Worm (Caenorhabditis elegans) whole organism, L4 larva: ENCODE data around the gene mfsd-6.

Experiments
- F10B5.3 ChIP-seq: sonication (generic microtip); optimal IDR thresholded peaks from 2 replicates; lab custom pipeline; 2016; ENCODE audit warnings: mild to moderate bottlenecking, missing genetic modification characterization, missing compliant biosample characterization
- ama-1 ChIP-seq: fragments of 150-350 bp; optimal IDR thresholded peaks from 2 replicates; lab custom pipeline; 2014; ENCODE audit warnings: inconsistent platforms, mixed read lengths
- ces-1 ChIP-seq: fragments of 150-350 bp; sonication (generic microtip); optimal IDR thresholded peaks from 4 replicates; lab custom pipeline; 2014; ENCODE audit warnings: missing biosample characterization, missing genetic modification reagents, missing genetic modification characterization
- fkh-10 ChIP-seq: fragments of 150-350 bp; optimal IDR thresholded peaks from 2 replicates; lab custom pipeline; 2014; ENCODE audit warnings: missing biosample characterization, missing genetic modification reagents, missing genetic modification characterization
- lin-29 ChIP-seq: fragments of 200-800 bp; sonication (Bioruptor generic); IDR thresholded peaks from 2 replicates; pipeline ENCODE4 v1.3.6; 2022; ENCODE audit warnings: missing genetic modification reagents, missing genetic modification characterization, missing compliant biosample characterization
- lin-38 ChIP-seq: fragments of 200-800 bp; sonication (Bioruptor generic); IDR thresholded peaks from 2 replicates; pipeline ENCODE4 v1.3.6; 2022; ENCODE audit warnings: missing genetic modification reagents, missing genetic modification characterization, missing compliant biosample characterization
- mep-1 ChIP-seq: fragments of 150-350 bp; sonication (generic microtip); optimal IDR thresholded peaks from 3 replicates; lab custom pipeline; 2014; ENCODE audit warnings: missing biosample characterization, missing genetic modification characterization
- nhr-11 ChIP-seq: fragments of 150-350 bp; optimal IDR thresholded peaks from 2 replicates; lab custom pipeline; 2014; ENCODE audit warnings: missing biosample characterization, missing genetic modification characterization
- nhr-237 ChIP-seq: sonication (generic microtip); optimal IDR thresholded peaks from 2 replicates; lab custom pipeline; 2017; ENCODE audit warnings: missing biosample characterization, missing genetic modification characterization
- nhr-28 ChIP-seq: fragments of 150-350 bp; optimal IDR thresholded peaks from 2 replicates; lab custom pipeline; 2014; ENCODE audit warnings: missing biosample characterization, missing genetic modification characterization
- skn-1 ChIP-seq: fragments of 150-350 bp; optimal IDR thresholded peaks from 2 replicates; lab custom pipeline; 2014; ENCODE audit warnings: missing biosample characterization, missing genetic modification characterization
- unc-39 ChIP-seq: sonication (generic microtip); optimal IDR thresholded peaks from 2 replicates; lab custom pipeline; 2017; ENCODE audit warnings: missing biosample characterization, missing genetic modification characterization
- unc-62 ChIP-seq, 3 experiments: fragments of 150-350 bp in 1 of 3; sonication (generic microtip); optimal IDR thresholded peaks in 2 of 3; peaks in 1 of 3; 1 replicate in 1 of 3; 2 replicates in 2 of 3; lab custom pipeline; 2014 to 2017; ENCODE audit warnings: missing biosample characterization in 3 of 3, missing genetic modification characterization in 3 of 3, missing genetic modification reagents in 3 of 3, missing genotype in 1 of 3

DNA sequence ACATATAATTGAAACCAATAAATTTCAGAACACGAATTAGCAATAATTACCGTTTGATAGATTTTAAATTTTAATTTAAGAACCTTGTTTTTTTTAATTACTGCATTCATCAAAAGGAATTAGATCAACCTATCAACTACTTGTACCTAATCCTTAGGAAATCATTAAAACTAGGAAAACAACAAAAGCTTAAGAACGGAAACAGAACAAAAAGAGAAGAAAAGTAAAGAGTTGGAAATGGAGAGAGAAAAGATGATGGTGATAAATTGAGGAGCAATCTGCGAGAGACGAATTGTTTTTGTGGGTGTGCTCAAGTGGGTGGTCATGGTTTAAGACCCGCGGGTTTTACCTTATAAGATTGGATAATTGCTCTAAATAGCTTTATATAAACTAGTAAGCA is 43.9 kb downstream of the mfsd-6 start:
- TF ChIP-seq unc-39 (tag; lab: Kevin White, UChicago) (no peak), nhr-28 (tag; lab: Kevin White, UChicago) (no peak), nhr-237 (no peak), lin-29 (GFP tag; lab: Robert Waterston, UW) (no peak), mep-1 (tag; lab: Kevin White, UChicago) (no peak), lin-38 (GFP tag; lab: Robert Waterston, UW) (no peak), ama-1 (lab: Kevin White, UChicago) (no peak), unc-62 (GFP tag; optimal IDR thresholded peaks at IDR 0.05 in 1 of 2; lab: Kevin White, UChicago) (no peak), unc-62 (tag; optimal IDR thresholded peaks at IDR 0.05; lab: Kevin White, UChicago) (no peak), nhr-11 (tag; lab: Kevin White, UChicago) (no peak), fkh-10 (GFP tag; lab: Kevin White, UChicago) (no peak), F10B5.3 (tag; lab: Kevin White, UChicago) (no peak), ces-1 (GFP tag; lab: Kevin White, UChicago) (no peak), skn-1 (no peak)
